Fruit fly (Drosophila melanogaster) whole organism, pupa: ENCODE measurements around the gene RecQ4.

Source experiments
- CG10348 ChIP-seq: fragments of 200-800 bp; sonication (Bioruptor generic); IDR thresholded peaks from 2 replicates; pipeline ENCODE4 v1.3.6; 2022; ENCODE audit warnings: missing biosample characterization, missing genetic modification characterization
- CG12605 ChIP-seq: fragments of 200-800 bp; sonication (Bioruptor generic); IDR thresholded peaks from 2 replicates; pipeline ENCODE4 v1.3.6; 2022; ENCODE audit warnings: missing biosample characterization, missing genetic modification characterization
- CG13204 ChIP-seq: fragments of 200-800 bp; sonication (Bioruptor generic); optimal IDR thresholded peaks from 2 replicates; lab custom pipeline; 2018; ENCODE audit warnings: missing biosample characterization, mild to moderate bottlenecking, missing genetic modification characterization, moderate library complexity
- CG14655 ChIP-seq: fragments of 200-800 bp; sonication (Bioruptor generic); optimal IDR thresholded peaks from 3 replicates; lab custom pipeline; 2017; ENCODE audit warnings: mild to moderate bottlenecking, missing biosample characterization, missing genetic modification reagents, missing genetic modification characterization
- CG15710 ChIP-seq: fragments of 200-800 bp; sonication (Bioruptor generic); optimal IDR thresholded peaks from 2 replicates; lab custom pipeline; 2018; ENCODE audit warnings: missing biosample characterization, mild to moderate bottlenecking, missing genetic modification characterization, moderate library complexity
- CG17806 ChIP-seq: fragments of 200-800 bp; sonication (Bioruptor generic); optimal IDR thresholded peaks from 2 replicates; lab custom pipeline; 2018; ENCODE audit warnings: missing biosample characterization, mild to moderate bottlenecking, missing genetic modification characterization, moderate library complexity
- CG32121 ChIP-seq: fragments of 200-800 bp; sonication (Bioruptor generic); IDR thresholded peaks from 2 replicates; pipeline ENCODE4 v1.3.6; 2022; ENCODE audit warnings: missing biosample characterization, missing genetic modification characterization
- CG34367 ChIP-seq: fragments of 200-800 bp; sonication (Bioruptor generic); optimal IDR thresholded peaks from 2 replicates; lab custom pipeline; 2018; ENCODE audit warnings: missing biosample characterization, mild to moderate bottlenecking, missing genetic modification characterization
- CG4496 ChIP-seq: fragments of 200-800 bp; sonication (Bioruptor generic); IDR thresholded peaks from 3 replicates; pipeline ENCODE4 v1.3.6; 2022; ENCODE audit warnings: missing biosample characterization, missing genetic modification characterization
- CG8159 ChIP-seq: fragments of 200-800 bp; sonication (Bioruptor generic); optimal IDR thresholded peaks from 3 replicates; lab custom pipeline; 2018; ENCODE audit warnings: missing biosample characterization, mild to moderate bottlenecking, missing genetic modification characterization, moderate library complexity
- CG8301 ChIP-seq: fragments of 200-800 bp; sonication (Bioruptor generic); optimal IDR thresholded peaks from 2 replicates; lab custom pipeline; 2018; ENCODE audit warnings: missing biosample characterization, mild to moderate bottlenecking, missing genetic modification characterization
- CG9948 ChIP-seq: fragments of 200-800 bp; sonication (Bioruptor generic); optimal IDR thresholded peaks from 2 replicates; lab custom pipeline; 2018; ENCODE audit warnings: missing biosample characterization, mild to moderate bottlenecking, missing genetic modification characterization, moderate library complexity
- D1 ChIP-seq: fragments of 200-800 bp; sonication (Bioruptor generic); optimal IDR thresholded peaks from 2 replicates; lab custom pipeline; 2018; ENCODE audit warnings: missing biosample characterization, mild to moderate bottlenecking, missing genetic modification characterization, moderate library complexity
- EcR ChIP-seq: fragments of 200-800 bp; sonication (Bioruptor generic); optimal IDR thresholded peaks from 3 replicates; lab custom pipeline; 2019; ENCODE audit warnings: missing biosample characterization, missing genetic modification characterization, mild to moderate bottlenecking, moderate library complexity, missing genetic modification reagents
- Ets98B ChIP-seq: fragments of 200-800 bp; sonication (Bioruptor generic); IDR thresholded peaks from 2 replicates; pipeline ENCODE4 v1.3.6; 2022; ENCODE audit warnings: missing biosample characterization, missing genetic modification characterization
- Pif1A ChIP-seq: fragments of 200-800 bp; sonication (Bioruptor generic); optimal IDR thresholded peaks from 3 replicates; lab custom pipeline; 2016; ENCODE audit warnings: missing biosample characterization, missing genetic modification characterization
- Pif1B ChIP-seq: fragments of 200-800 bp; sonication (Bioruptor generic); optimal IDR thresholded peaks from 3 replicates; lab custom pipeline; 2016; ENCODE audit warnings: missing biosample characterization, missing genetic modification characterization
- Snoo ChIP-seq: fragments of 200-800 bp; sonication (Bioruptor generic); optimal IDR thresholded peaks from 3 replicates; lab custom pipeline; 2017; ENCODE audit warnings: missing biosample characterization, mild to moderate bottlenecking, missing genetic modification characterization, inconsistent platforms
- fd96Ca ChIP-seq: fragments of 200-800 bp; sonication (Bioruptor generic); IDR thresholded peaks from 3 replicates; pipeline ENCODE4 v1.3.6; 2022; ENCODE audit warnings: missing biosample characterization, missing genetic modification characterization
- gl ChIP-seq: fragments of 200-800 bp; sonication (Bioruptor generic); optimal IDR thresholded peaks from 2 replicates; lab custom pipeline; 2018; ENCODE audit warnings: missing biosample characterization, mild to moderate bottlenecking, missing genetic modification characterization
- rn ChIP-seq: fragments of 200-800 bp; sonication (Bioruptor generic); IDR thresholded peaks from 2 replicates; pipeline ENCODE4 v1.3.6; 2022; ENCODE audit warnings: missing biosample characterization, missing genetic modification characterization

Gene RecQ4

DNA sequence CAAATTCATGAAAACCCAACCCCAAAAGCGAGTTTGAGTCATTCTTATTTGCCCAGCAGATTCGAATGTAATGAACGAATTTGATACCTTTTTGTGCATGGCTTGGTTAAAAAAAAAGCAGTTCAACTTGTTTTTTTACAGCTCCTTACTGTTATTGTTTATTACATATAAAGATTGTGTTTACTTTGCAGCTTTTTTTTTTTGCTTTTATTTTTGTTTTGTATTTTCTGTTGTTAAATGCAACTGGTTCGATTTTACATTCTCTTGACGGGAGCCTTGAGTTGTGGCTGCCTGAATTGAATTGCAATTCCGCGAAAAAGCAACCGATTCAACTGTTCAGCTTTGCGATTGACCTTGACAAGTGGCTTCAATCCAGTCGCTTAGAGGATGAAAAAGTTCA is 21.2 kb downstream of the RecQ4 start:
- TF ChIP-seq CG8301 (tag; lab: Kevin White, UChicago) (no peak), Pif1B (no peak), CG8159 (tag; lab: Kevin White, UChicago) (no peak), CG4496 (GFP tag; lab: Robert Waterston, UW) (0 out of 3 replicates have a peak, but pooled peaks have one; percentile 28), D1 (tag; lab: Kevin White, UChicago) (no peak), CG15710 (tag; lab: Kevin White, UChicago) (no peak), Ets98B (GFP tag; lab: Robert Waterston, UW) (no peak), Snoo (tag; lab: Kevin White, UChicago) (no peak), gl (tag; lab: Kevin White, UChicago) (no peak), rn (no peak), CG13204 (GFP tag; lab: Kevin White, UChicago) (peak; percentile 19)

DNA sequence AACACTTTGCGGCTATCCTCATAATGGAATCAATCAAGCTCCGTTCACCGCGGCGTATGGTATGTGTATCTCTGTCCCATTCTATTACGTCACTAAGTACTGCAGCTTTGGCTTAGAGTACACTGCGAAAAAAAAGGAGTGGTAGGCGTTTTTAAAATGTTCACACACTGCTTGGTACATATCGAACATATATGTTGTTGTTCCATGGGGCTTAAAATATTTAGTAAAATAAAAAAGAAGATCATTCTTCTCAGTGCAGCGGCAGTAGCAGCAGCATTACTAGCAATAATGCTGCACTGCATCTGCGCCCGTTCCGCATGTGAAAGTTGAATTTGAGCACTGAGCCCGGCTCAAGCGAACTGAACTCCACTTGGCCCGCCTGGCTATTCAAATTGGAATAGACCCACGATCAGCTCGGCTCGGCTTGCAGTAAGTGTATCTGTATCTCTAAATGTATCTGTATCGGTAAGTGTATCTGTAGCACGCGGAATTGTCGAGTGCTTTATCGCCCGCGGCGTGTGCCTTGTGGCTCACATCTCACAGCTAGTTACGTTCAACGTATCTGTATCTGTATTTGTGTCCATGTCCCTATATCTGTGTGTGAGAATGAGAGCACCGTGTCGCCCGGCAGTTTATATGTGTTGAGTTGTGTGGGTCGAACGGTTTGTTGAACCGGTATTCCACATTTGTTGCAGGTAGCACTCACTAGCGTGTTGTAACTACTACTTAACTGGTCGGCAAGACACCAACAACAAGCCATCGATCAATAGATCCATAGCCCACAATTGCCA is 22.4 kb downstream of the RecQ4 start:
- TF ChIP-seq D1 (tag; lab: Kevin White, UChicago): no peak
- peak; percentile 89 for TF ChIP-seq CG12605 (GFP tag; lab: Robert Waterston, UW)
- TF ChIP-seq Ets98B (GFP tag; lab: Robert Waterston, UW): peak; percentile 97
- peak; percentile 95 for TF ChIP-seq CG4496 (GFP tag; lab: Robert Waterston, UW)
- TF ChIP-seq CG13204 (GFP tag; lab: Kevin White, UChicago): no peak
- TF ChIP-seq CG8301 (tag; lab: Kevin White, UChicago): peak; percentile 91
- TF ChIP-seq fd96Ca (GFP tag; lab: Robert Waterston, UW): peak; percentile 96
- peak; percentile 23 for TF ChIP-seq Snoo (tag; lab: Kevin White, UChicago)
- TF ChIP-seq CG10348 (GFP tag; lab: Robert Waterston, UW): peak; percentile 85
- peak; percentile 59 for TF ChIP-seq Pif1B
- peak; percentile 67 for TF ChIP-seq CG17806
- peak; percentile 58 for TF ChIP-seq CG34367 (tag; lab: Kevin White, UChicago)
- peak; percentile 93 for TF ChIP-seq CG14655
- peak; percentile 96 for TF ChIP-seq CG32121 (GFP tag; lab: Robert Waterston, UW)
- no peak for TF ChIP-seq gl (tag; lab: Kevin White, UChicago)
- TF ChIP-seq EcR (GFP tag; lab: Kevin White, UChicago): peak; percentile 87
- peak; percentile 69 for TF ChIP-seq CG8159 (tag; lab: Kevin White, UChicago)
- peak; percentile 72 for TF ChIP-seq Pif1A (GFP tag; lab: Kevin White, UChicago)
- peak; percentile 89 for TF ChIP-seq rn
- TF ChIP-seq CG9948 (tag; lab: Kevin White, UChicago): peak; percentile 66
- peak; percentile 49 for TF ChIP-seq CG15710 (tag; lab: Kevin White, UChicago)

DNA sequence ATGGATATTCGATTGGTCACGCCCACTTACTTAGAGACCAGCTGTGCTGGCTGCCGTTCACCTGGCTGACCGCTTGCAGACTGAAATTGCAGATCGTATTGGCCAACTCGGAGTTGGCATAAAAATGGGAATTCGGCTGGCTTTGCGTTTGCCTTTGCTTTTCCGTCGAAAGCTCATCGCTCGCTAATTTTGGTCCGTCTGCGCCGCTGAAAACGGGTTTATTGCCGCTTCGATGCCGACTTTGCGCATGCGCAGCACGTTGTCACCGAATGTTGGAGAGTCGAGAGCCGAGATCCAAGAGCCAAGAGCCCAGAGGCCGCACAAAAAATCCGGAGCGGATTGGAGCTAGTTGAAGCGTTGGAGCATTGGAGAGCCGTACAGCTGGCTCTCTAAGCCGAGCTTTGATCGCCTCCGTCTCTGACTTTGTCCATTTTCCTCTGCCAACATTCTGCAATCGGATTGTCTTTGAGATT is 24.0 kb downstream of the RecQ4 start, which contains the start of gene CG13676:
TSS of gene CG13676 (minus strand) at position 87 of the 473 bp plus-strand sequence.
- TF ChIP-seq EcR (GFP tag; lab: Kevin White, UChicago): peak; percentile 64
- TF ChIP-seq D1 (tag; lab: Kevin White, UChicago): no peak
- TF ChIP-seq CG10348 (GFP tag; lab: Robert Waterston, UW): no peak
- no peak for TF ChIP-seq rn
- TF ChIP-seq CG8301 (tag; lab: Kevin White, UChicago): no peak
- no peak for TF ChIP-seq CG9948 (tag; lab: Kevin White, UChicago)
- TF ChIP-seq CG34367 (tag; lab: Kevin White, UChicago): no peak
- no peak for TF ChIP-seq CG8159 (tag; lab: Kevin White, UChicago)
- TF ChIP-seq Snoo (tag; lab: Kevin White, UChicago): no peak
- TF ChIP-seq CG4496 (GFP tag; lab: Robert Waterston, UW): no peak
- TF ChIP-seq CG32121 (GFP tag; lab: Robert Waterston, UW): no peak
- TF ChIP-seq CG13204 (GFP tag; lab: Kevin White, UChicago): peak; percentile 30
- TF ChIP-seq CG17806: no peak

dm6 chr3L:8150812-8151211 is 25.0 kb downstream of the RecQ4 start:
- TF ChIP-seq CG17806 (no peak), CG8301 (tag; lab: Kevin White, UChicago) (peak; percentile 19)
- TF ChIP-seq, all 21 proteins: peak for 1

DNA sequence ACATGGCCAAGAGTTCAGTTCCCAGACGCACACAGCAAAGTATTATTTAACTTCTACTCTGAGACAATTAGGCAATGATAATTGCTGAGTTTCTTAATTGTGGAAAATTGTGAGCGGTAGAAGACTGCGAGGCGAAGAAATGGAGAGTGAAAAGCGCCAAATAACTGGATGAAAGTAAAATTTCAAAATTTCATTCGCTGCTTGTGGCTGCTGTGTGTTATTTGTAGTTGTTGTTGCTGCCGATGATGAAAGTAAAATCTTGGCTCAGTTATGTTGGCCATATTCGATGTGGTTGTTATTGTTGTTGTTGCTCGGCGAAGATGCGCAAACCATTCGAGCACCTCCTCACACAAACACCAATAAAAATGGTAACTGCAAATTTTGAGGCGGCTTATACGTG is 25.5 kb downstream of the RecQ4 start:
- TF ChIP-seq CG9948 (tag; lab: Kevin White, UChicago) (no peak), Pif1A (GFP tag; lab: Kevin White, UChicago) (no peak), CG13204 (GFP tag; lab: Kevin White, UChicago) (no peak), Pif1B (no peak), Snoo (tag; lab: Kevin White, UChicago) (no peak), EcR (GFP tag; lab: Kevin White, UChicago) (no peak), fd96Ca (GFP tag; lab: Robert Waterston, UW) (no peak), CG10348 (GFP tag; lab: Robert Waterston, UW) (no peak), CG15710 (tag; lab: Kevin White, UChicago) (no peak), CG8159 (tag; lab: Kevin White, UChicago) (no peak), CG17806 (no peak), CG32121 (GFP tag; lab: Robert Waterston, UW) (no peak), gl (tag; lab: Kevin White, UChicago) (no peak), D1 (tag; lab: Kevin White, UChicago) (no peak), CG8301 (tag; lab: Kevin White, UChicago) (no peak), rn (no peak), CG14655 (no peak), CG34367 (tag; lab: Kevin White, UChicago) (no peak), Ets98B (GFP tag; lab: Robert Waterston, UW) (no peak)
- TF ChIP-seq, all 21 proteins: peak for 0
